Fruit fly (Drosophila melanogaster): ENCODE measurements around the gene CG9121.

CG9121 gene

DNA sequence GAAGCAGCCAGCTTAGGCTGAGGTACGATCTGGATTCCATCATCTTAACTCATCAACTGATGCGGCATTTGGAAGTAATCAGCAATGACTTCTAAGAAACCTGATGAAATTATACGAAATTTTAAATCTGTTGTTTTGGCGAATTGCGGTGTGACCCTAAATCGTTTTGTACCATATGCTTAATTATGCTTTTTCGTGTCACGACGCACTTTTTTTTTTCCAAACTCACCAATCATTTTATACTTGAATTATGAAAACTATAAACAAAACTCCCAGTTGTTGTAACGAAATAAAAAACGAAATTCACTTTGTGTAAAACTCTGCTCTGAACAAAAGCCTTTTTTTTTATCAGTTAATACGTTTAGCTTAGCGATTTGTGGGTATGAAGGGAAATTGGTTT lies 7.2 kb upstream of the CG9121 start, which contains the start of gene Nepl3 (continued):
- TF ChIP-seq prd (optimal IDR thresholded peaks at IDR 0.05) (no peak), prd (GFP tag; IDR thresholded peaks at IDR 0.05) (no peak), hth (optimal IDR thresholded peaks at IDR 0.05) (no peak), Dip3 (GFP tag; optimal IDR thresholded peaks at IDR 0.05) (no peak), CG2712 (tag; optimal IDR thresholded peaks at IDR 0.05) (no peak), Bgb (GFP tag; IDR thresholded peaks at IDR 0.05; ENCODE audit: partially characterized antibody) (peak; percentile 47; the same call in 1 of the 2 replicates), jigr1 (GFP tag; IDR thresholded peaks at IDR 0.05) (no peak), knrl (GFP tag; IDR thresholded peaks at IDR 0.05; ENCODE audit: partially characterized antibody) (peak; percentile 22; the same call in 1 of the 3 replicates), NfI (GFP tag; optimal IDR thresholded peaks at IDR 0.05) (no peak), vnd (GFP tag; IDR thresholded peaks at IDR 0.05; ENCODE audit: partially characterized antibody) (peak; percentile 44; the same call in 1 of the 3 replicates), Fer2 (tag; optimal IDR thresholded peaks at IDR 0.05) (no peak), CG3281 (GFP tag; optimal IDR thresholded peaks at IDR 0.05) (no peak), tx (GFP tag; optimal IDR thresholded peaks at IDR 0.05) (no peak), Opbp (GFP tag; IDR thresholded peaks at IDR 0.05; ENCODE audit: partially characterized antibody) (no peak), Scr (GFP tag; IDR thresholded peaks at IDR 0.05; ENCODE audit: partially characterized antibody) (peak; percentile 69), Xrp1 (GFP tag; IDR thresholded peaks at IDR 0.05) (no peak), gfzf (GFP tag; optimal IDR thresholded peaks at IDR 0.05) (peak; percentile 65), Dll (GFP tag; IDR thresholded peaks at IDR 0.05; ENCODE audit: partially characterized antibody) (peak; percentile 69), ato (GFP tag; IDR thresholded peaks at IDR 0.05; ENCODE audit: partially characterized antibody) (no peak), D19A (tag; optimal IDR thresholded peaks at IDR 0.05) (no peak), CG12391 (tag; optimal IDR thresholded peaks at IDR 0.05) (no peak), CG3163 (GFP tag; optimal IDR thresholded peaks at IDR 0.05) (no peak), Doc2 (GFP tag; IDR thresholded peaks at IDR 0.05) (no peak), fd3F (GFP tag; optimal IDR thresholded peaks at IDR 0.05) (no peak), CG1024 (GFP tag; IDR thresholded peaks at IDR 0.05) (no peak), peb (GFP tag; IDR thresholded peaks at IDR 0.05) (no peak), hbn (GFP tag; IDR thresholded peaks at IDR 0.05; ENCODE audit: partially characterized antibody) (0 out of 2 replicates have a peak, but pooled peaks have one; percentile 51), bbx (GFP tag; IDR thresholded peaks at IDR 0.05; ENCODE audit: partially characterized antibody) (peak; percentile 28; the same call in 1 of the 2 replicates), CG12071 (GFP tag; optimal IDR thresholded peaks at IDR 0.05) (no peak), CG1529 (GFP tag; optimal IDR thresholded peaks at IDR 0.05) (no peak), Lpt (GFP tag; optimal IDR thresholded peaks at IDR 0.05) (no peak), ash1 (GFP tag; optimal IDR thresholded peaks at IDR 0.05) (no peak), Hr3 (GFP tag; optimal IDR thresholded peaks at IDR 0.05) (no peak), Elba2 (GFP tag; optimal IDR thresholded peaks at IDR 0.05) (no peak), CG15479 (GFP tag; optimal IDR thresholded peaks at IDR 0.05) (no peak), unc-4 (GFP tag; IDR thresholded peaks at IDR 0.05; ENCODE audit: partially characterized antibody) (peak; percentile 69), sqz (GFP tag; optimal IDR thresholded peaks at IDR 0.05) (peak; percentile 12), pnt (GFP tag; optimal IDR thresholded peaks at IDR 0.05) (no peak), E2f2 (GFP tag; IDR thresholded peaks at IDR 0.05) (peak; percentile 56; the same call in 1 of the 2 replicates), CG2129 (GFP tag; IDR thresholded peaks at IDR 0.05; ENCODE audit: partially characterized antibody) (no peak), CG18764 (GFP tag; optimal IDR thresholded peaks at IDR 0.05) (no peak), MBD-R2 (GFP tag; IDR thresholded peaks at IDR 0.05) (peak; percentile 53), CG11696 (GFP tag; IDR thresholded peaks at IDR 0.05) (no peak), Tbp (GFP tag; optimal IDR thresholded peaks at IDR 0.05) (no peak), Dp (GFP tag; optimal IDR thresholded peaks at IDR 0.05) (peak; percentile 41), Drgx (GFP tag; IDR thresholded peaks at IDR 0.05) (no peak), HLH54F (GFP tag; optimal IDR thresholded peaks at IDR 0.05) (no peak), CG4360 (GFP tag; IDR thresholded peaks at IDR 0.05) (no peak), CG9817 (tag; optimal IDR thresholded peaks at IDR 0.05) (no peak), HLH4C (GFP tag; IDR thresholded peaks at IDR 0.05; ENCODE audit: partially characterized antibody) (peak; percentile 44; the same call in 1 of the 3 replicates), amos (GFP tag; IDR thresholded peaks at IDR 0.05; ENCODE audit: partially characterized antibody) (peak; percentile 51; the same call in 1 of the 2 replicates)

All from whole organism, embryonic.